Fruit fly (Drosophila melanogaster): Measurements from ENCODE around the gene Smyd3.

Smyd3 gene

dm6 chrX:2589446-2590038 is 19.1 kb downstream of the Smyd3 start (continued):
- no peak for TF ChIP-seq cg (GFP tag; optimal IDR thresholded peaks at IDR 0.05)
- no peak for TF ChIP-seq CG13287 (GFP tag; IDR thresholded peaks at IDR 0.05; ENCODE audit: partially characterized antibody)
- peak; percentile 84 for TF ChIP-seq ase (GFP tag; IDR thresholded peaks at IDR 0.05)
- no peak for TF ChIP-seq CG7271 (tag; optimal IDR thresholded peaks at IDR 0.05)
- TF ChIP-seq btn (GFP tag; optimal IDR thresholded peaks at IDR 0.05), result peak; percentile 74
- peak; percentile 84 for TF ChIP-seq sim (GFP tag; IDR thresholded peaks at IDR 0.05)
- TF ChIP-seq CG14014 (GFP tag; IDR thresholded peaks at IDR 0.05), result peak; percentile 95
- TF ChIP-seq Sry-β (GFP tag; optimal IDR thresholded peaks at IDR 0.05), result no peak
- TF ChIP-seq CG3065 (GFP tag; optimal IDR thresholded peaks at IDR 0.05), result peak; percentile 79
- peak; percentile 94 for TF ChIP-seq CG9215 (GFP tag; IDR thresholded peaks at IDR 0.05)
- TF ChIP-seq CG8281 (tag; optimal IDR thresholded peaks at IDR 0.05), result peak; percentile 63
- TF ChIP-seq CG4854 (GFP tag; optimal IDR thresholded peaks at IDR 0.05), result peak; percentile 86
- TF ChIP-seq Nf-YC (tag; optimal IDR thresholded peaks at IDR 0.05), result peak; percentile 37
- peak; percentile 91 for TF ChIP-seq CG7556 (GFP tag; optimal IDR thresholded peaks at IDR 0.05)
- TF ChIP-seq CG6654 (GFP tag; optimal IDR thresholded peaks at IDR 0.05), result peak; percentile 72
- TF ChIP-seq inv (GFP tag; IDR thresholded peaks at IDR 0.05; ENCODE audit: partially characterized antibody), result no peak
- TF ChIP-seq Oli (tag; optimal IDR thresholded peaks at IDR 0.05), result peak; percentile 86
- peak; percentile 79 for TF ChIP-seq danr (GFP tag; IDR thresholded peaks at IDR 0.05)
- peak; percentile 37 for TF ChIP-seq Neu2 (GFP tag; optimal IDR thresholded peaks at IDR 0.05; ENCODE audit: borderline replicate concordance)
- TF ChIP-seq CG9609 (GFP tag; optimal IDR thresholded peaks at IDR 0.05), result peak; percentile 92
- TF ChIP-seq CG8478 (optimal IDR thresholded peaks at IDR 0.05), result no peak
- peak; percentile 86 for TF ChIP-seq CG7357 (GFP tag; IDR thresholded peaks at IDR 0.05)
- TF ChIP-seq repo (GFP tag; optimal IDR thresholded peaks at IDR 0.05), result peak; percentile 85
- TF ChIP-seq Sry-δ (GFP tag; optimal IDR thresholded peaks at IDR 0.05), result peak; percentile 64
- peak; percentile 93 for TF ChIP-seq PHDP (tag; optimal IDR thresholded peaks at IDR 0.05)
- TF ChIP-seq BEAF-32 (GFP tag; optimal IDR thresholded peaks at IDR 0.05), result no peak
- peak; percentile 93 for TF ChIP-seq jumu (GFP tag; optimal IDR thresholded peaks at IDR 0.05)
- peak; percentile 94 for TF ChIP-seq luna (GFP tag; optimal IDR thresholded peaks at IDR 0.05)
- peak; percentile 62 for TF ChIP-seq nerfin-1 (tag; optimal IDR thresholded peaks at IDR 0.05)
- TF ChIP-seq Usf (GFP tag; optimal IDR thresholded peaks at IDR 0.05), result peak; percentile 91
- peak; percentile 83 for TF ChIP-seq scrt (GFP tag; optimal IDR thresholded peaks at IDR 0.05)
- TF ChIP-seq Sox100B (GFP tag; optimal IDR thresholded peaks at IDR 0.05), result peak; percentile 64
- TF ChIP-seq tup (GFP tag; optimal IDR thresholded peaks at IDR 0.05), result peak; percentile 89
- peak; percentile 91 for TF ChIP-seq lbe (GFP tag; optimal IDR thresholded peaks at IDR 0.05)
- no peak for TF ChIP-seq CG14860 (GFP tag; IDR thresholded peaks at IDR 0.05; ENCODE audit: partially characterized antibody)
- peak; percentile 90 for TF ChIP-seq CG14667 (GFP tag; IDR thresholded peaks at IDR 0.05)
- peak; percentile 76 for TF ChIP-seq MTF-1 (GFP tag; optimal IDR thresholded peaks at IDR 0.05; ENCODE audit: borderline replicate concordance)
- peak; percentile 94 for TF ChIP-seq Ada2b (GFP tag; IDR thresholded peaks at IDR 0.05)
- TF ChIP-seq dan (GFP tag; IDR thresholded peaks at IDR 0.05), result peak; percentile 76
- peak; percentile 91 for TF ChIP-seq tgo (GFP tag; IDR thresholded peaks at IDR 0.05)
- TF ChIP-seq grn (GFP tag; optimal IDR thresholded peaks at IDR 0.05), result no peak
- TF ChIP-seq bigmax (GFP tag; optimal IDR thresholded peaks at IDR 0.05), result peak; percentile 37
- TF ChIP-seq zen2 (GFP tag; IDR thresholded peaks at IDR 0.05; ENCODE audit: partially characterized antibody), result no peak
- peak; percentile 21 for TF ChIP-seq CG3838 (GFP tag; optimal IDR thresholded peaks at IDR 0.05)
- TF ChIP-seq Camta (GFP tag; optimal IDR thresholded peaks at IDR 0.05), result peak; percentile 75
- TF ChIP-seq CG43689 (GFP tag; IDR thresholded peaks at IDR 0.05), result peak; percentile 85
- TF ChIP-seq CG34376 (GFP tag; optimal IDR thresholded peaks at IDR 0.05), result peak; percentile 50
- peak; percentile 77 for TF ChIP-seq gsb-n (tag; optimal IDR thresholded peaks at IDR 0.05)
- peak; percentile 95 for TF ChIP-seq ken (GFP tag; IDR thresholded peaks at IDR 0.05)
- peak; percentile 32 for TF ChIP-seq MESR4 (GFP tag; optimal IDR thresholded peaks at IDR 0.05)
